Worm (Caenorhabditis elegans) whole organism, young adult: ENCODE data around the gene arrd-17.
A peak's percentile ranks its signal among the peaks of the same experiment; 100 is the strongest.

Source experiments
- C17E4.6 ChIP-seq: fragments of 200-800 bp; sonication (Bioruptor generic); IDR thresholded peaks from 2 replicates; pipeline ENCODE4 v1.3.6; 2022; ENCODE audit warnings: missing genetic modification reagents, missing genetic modification characterization, missing compliant biosample characterization
- F22D6.2 ChIP-seq: sonication (generic microtip); optimal IDR thresholded peaks from 2 replicates; lab custom pipeline; 2016; ENCODE audit warnings: mild to moderate bottlenecking, missing genetic modification characterization, missing compliant biosample characterization
- F39B2.1 ChIP-seq: fragments of 200-800 bp; sonication (Bioruptor generic); IDR thresholded peaks from 2 replicates; pipeline ENCODE4 v1.3.6; 2022; ENCODE audit warnings: missing genetic modification reagents, missing genetic modification characterization, missing compliant biosample characterization
- F52B5.7 ChIP-seq: sonication (generic microtip); optimal IDR thresholded peaks from 2 replicates; lab custom pipeline; 2016; ENCODE audit warnings: mild to moderate bottlenecking, missing genetic modification characterization, missing compliant biosample characterization
- K11D2.4 ChIP-seq: fragments of 200-800 bp; sonication (Bioruptor generic); IDR thresholded peaks from 2 replicates; pipeline ENCODE4 v1.3.6; 2022; ENCODE audit warnings: missing genetic modification reagents, missing genetic modification characterization, missing compliant biosample characterization
- K12H6.12 ChIP-seq: fragments of 200-800 bp; sonication (Bioruptor generic); optimal IDR thresholded peaks from 2 replicates; lab custom pipeline; 2018; ENCODE audit warnings: mild to moderate bottlenecking, missing genetic modification characterization, missing compliant biosample characterization
- T07F8.4 ChIP-seq: sonication (generic microtip); optimal IDR thresholded peaks from 2 replicates; lab custom pipeline; 2016; ENCODE audit warnings: mild to moderate bottlenecking, missing genetic modification characterization, moderate library complexity, missing compliant biosample characterization
- Y56A3A.18 ChIP-seq: fragments of 200-800 bp; sonication (Bioruptor generic); IDR thresholded peaks from 2 replicates; pipeline ENCODE4 v1.3.6; 2022; ENCODE audit warnings: missing genetic modification reagents, missing genetic modification characterization, missing compliant biosample characterization
- ZK185.1 ChIP-seq: sonication (generic microtip); optimal IDR thresholded peaks from 2 replicates; lab custom pipeline; 2016; ENCODE audit warnings: mild to moderate bottlenecking, missing genetic modification characterization, missing compliant biosample characterization; ENCODE audit not compliant: poor library complexity, severe bottlenecking
- akir-1 ChIP-seq: fragments of 200-800 bp; sonication (Bioruptor generic); optimal IDR thresholded peaks from 2 replicates; lab custom pipeline; 2018; ENCODE audit warnings: mild to moderate bottlenecking, missing genetic modification characterization, moderate library complexity, missing compliant biosample characterization
- attf-6 ChIP-seq: fragments of 200-800 bp; sonication (Bioruptor generic); IDR thresholded peaks from 2 replicates; pipeline ENCODE4 v1.3.6; 2022; ENCODE audit warnings: missing genetic modification reagents, missing genetic modification characterization, missing compliant biosample characterization
- ceh-27 ChIP-seq: fragments of 200-800 bp; sonication (Bioruptor generic); optimal IDR thresholded peaks from 2 replicates; lab custom pipeline; 2018; ENCODE audit warnings: mild to moderate bottlenecking, missing genetic modification characterization, moderate library complexity, missing compliant biosample characterization
- ceh-79 ChIP-seq: sonication (generic microtip); optimal IDR thresholded peaks from 2 replicates; lab custom pipeline; 2017; ENCODE audit warnings: mild to moderate bottlenecking, missing genetic modification characterization, missing compliant biosample characterization
- dox-1 ChIP-seq: fragments of 200-800 bp; sonication (Bioruptor generic); IDR thresholded peaks from 2 replicates; pipeline ENCODE4 v1.3.6; 2022; ENCODE audit warnings: missing genetic modification reagents, missing genetic modification characterization, missing compliant biosample characterization
- efl-1 ChIP-seq: fragments of 150-350 bp; optimal IDR thresholded peaks from 2 replicates; lab custom pipeline; 2014; ENCODE audit warnings: missing biosample characterization, missing genetic modification reagents, missing genetic modification characterization
- hlh-26 ChIP-seq: fragments of 200-800 bp; sonication (Bioruptor generic); conservative IDR thresholded peaks from 2 replicates; pipeline ENCODE4 v1.3.6; 2022; ENCODE audit warnings: missing genetic modification reagents, missing genetic modification characterization, missing compliant biosample characterization
- hmg-20 ChIP-seq: fragments of 200-800 bp; sonication (Bioruptor generic); IDR thresholded peaks from 2 replicates; pipeline ENCODE4 v1.3.6; 2022; ENCODE audit warnings: missing genetic modification reagents, missing genetic modification characterization, missing compliant biosample characterization
- hrde-1 ChIP-seq: sonication (generic microtip); optimal IDR thresholded peaks from 2 replicates; lab custom pipeline; 2016; ENCODE audit warnings: missing genetic modification characterization, mild to moderate bottlenecking, missing compliant biosample characterization, moderate library complexity, missing genotype, missing genetic modification reagents, borderline replicate concordance
- let-526 ChIP-seq: fragments of 200-800 bp; sonication (Bioruptor generic); IDR thresholded peaks from 2 replicates; pipeline ENCODE4 v1.3.6; 2022; ENCODE audit warnings: missing genetic modification reagents, missing genetic modification characterization, missing compliant biosample characterization
- lsy-27 ChIP-seq: sonication (generic microtip); optimal IDR thresholded peaks from 2 replicates; lab custom pipeline; 2017; ENCODE audit warnings: missing genetic modification characterization, mild to moderate bottlenecking, missing compliant biosample characterization, antibody characterized with exemption, missing genotype, borderline replicate concordance; ENCODE audit not compliant: insufficient read depth
- mcd-1 ChIP-seq: fragments of 200-800 bp; sonication (Bioruptor generic); IDR thresholded peaks from 2 replicates; pipeline ENCODE4 v1.3.6; 2022; ENCODE audit warnings: missing genetic modification reagents, missing genetic modification characterization, missing compliant biosample characterization
- nfyb-1 ChIP-seq: fragments of 200-800 bp; sonication (Bioruptor generic); IDR thresholded peaks from 2 replicates; pipeline ENCODE4 v1.3.6; 2022; ENCODE audit warnings: missing genetic modification reagents, missing genetic modification characterization, missing compliant biosample characterization
- nhr-120 ChIP-seq: fragments of 200-800 bp; sonication (Bioruptor generic); IDR thresholded peaks from 2 replicates; pipeline ENCODE4 v1.3.6; 2022; ENCODE audit warnings: missing genetic modification characterization, missing compliant biosample characterization
- nhr-179 ChIP-seq: sonication (generic microtip); optimal IDR thresholded peaks from 2 replicates; lab custom pipeline; 2016; ENCODE audit warnings: mild to moderate bottlenecking, missing genetic modification characterization, missing compliant biosample characterization
- nhr-80 ChIP-seq: sonication (generic microtip); optimal IDR thresholded peaks from 2 replicates; lab custom pipeline; 2016; ENCODE audit warnings: missing genetic modification characterization, missing compliant biosample characterization
- nhr-90 ChIP-seq: sonication (generic microtip); optimal IDR thresholded peaks from 2 replicates; lab custom pipeline; 2016; ENCODE audit warnings: missing genotype, mild to moderate bottlenecking, missing genetic modification characterization, missing compliant biosample characterization
- pha-4 ChIP-seq: fragments of 150-350 bp; sonication (generic microtip); optimal IDR thresholded peaks from 2 replicates; lab custom pipeline; 2014; ENCODE audit warnings: missing biosample characterization, missing genetic modification reagents, missing genetic modification characterization
- rec-8 ChIP-seq, 2 experiments: sonication (generic microtip); optimal IDR thresholded peaks; 2 replicates each; lab custom pipeline; 2016; ENCODE audit warnings: mild to moderate bottlenecking in 2 of 2, missing genetic modification characterization in 2 of 2, missing genetic modification reagents in 2 of 2, missing genotype in 2 of 2, missing biosample characterization in 1 of 2, missing compliant biosample characterization in 1 of 2, moderate library complexity in 1 of 2
- snpc-1.3 ChIP-seq: sonication (generic microtip); optimal IDR thresholded peaks from 2 replicates; lab custom pipeline; 2017; ENCODE audit warnings: missing genetic modification characterization, mild to moderate bottlenecking, missing compliant biosample characterization, antibody characterized with exemption, moderate library complexity, missing genotype, missing genetic modification reagents; ENCODE audit not compliant: insufficient read depth
- somi-1 ChIP-seq: fragments of 200-800 bp; sonication (Bioruptor generic); optimal IDR thresholded peaks from 2 replicates; lab custom pipeline; 2018; ENCODE audit warnings: mild to moderate bottlenecking, missing genetic modification characterization, missing compliant biosample characterization
- sptf-2 ChIP-seq: fragments of 200-800 bp; sonication (Bioruptor generic); optimal IDR thresholded peaks from 2 replicates; lab custom pipeline; 2018; ENCODE audit warnings: mild to moderate bottlenecking, missing genetic modification characterization, missing compliant biosample characterization
- xnd-1 ChIP-seq: sonication (generic microtip); optimal IDR thresholded peaks from 2 replicates; lab custom pipeline; 2016; ENCODE audit warnings: missing genotype, missing genetic modification reagents, missing genetic modification characterization, missing compliant biosample characterization
- ztf-22 ChIP-seq: fragments of 200-800 bp; sonication (Bioruptor generic); optimal IDR thresholded peaks from 2 replicates; lab custom pipeline; 2018; ENCODE audit warnings: mild to moderate bottlenecking, missing genetic modification characterization, moderate library complexity, missing compliant biosample characterization
- ztf-6 ChIP-seq: fragments of 200-800 bp; sonication (Bioruptor generic); IDR thresholded peaks from 2 replicates; pipeline ENCODE4 v1.3.6; 2022; ENCODE audit warnings: missing genetic modification reagents, missing genetic modification characterization, missing compliant biosample characterization

arrd-17 gene

DNA sequence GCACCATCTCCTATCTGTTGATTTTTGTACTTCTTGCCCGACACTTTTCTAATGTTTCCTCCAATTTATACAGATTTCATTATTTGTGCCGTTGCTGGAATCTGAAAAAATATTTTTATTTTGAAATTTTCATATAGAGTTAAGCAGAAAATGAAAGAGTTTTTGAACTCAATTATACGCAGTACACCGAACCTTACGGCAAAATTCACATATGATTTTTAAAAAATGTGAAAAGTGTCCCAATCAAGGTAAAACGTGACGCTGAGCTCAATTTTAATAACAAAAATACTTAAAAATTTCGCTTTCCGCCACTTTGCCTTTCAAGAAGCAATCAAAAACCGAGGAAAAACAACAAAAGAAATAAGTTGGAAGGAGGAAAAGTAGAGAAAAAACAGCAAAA is at the start of gene arrd-17:
TSS of gene arrd-17 (minus strand) at position 101 of the 400 bp plus-strand sequence.
- no peak for TF ChIP-seq mcd-1 (GFP tag; lab: Robert Waterston, UW)
- no peak for TF ChIP-seq ztf-6 (GFP tag; lab: Robert Waterston, UW)
- no peak for TF ChIP-seq hmg-20 (GFP tag; lab: Robert Waterston, UW)
- TF ChIP-seq ceh-27 (GFP tag; lab: Kevin White, UChicago) = no peak
- no peak for TF ChIP-seq nhr-90
- TF ChIP-seq Y56A3A.18 (GFP tag; lab: Robert Waterston, UW) = no peak
- no peak for TF ChIP-seq ztf-22 (GFP tag; lab: Kevin White, UChicago)
- no peak for TF ChIP-seq F52B5.7 (tag; lab: Kevin White, UChicago)
- no peak for TF ChIP-seq snpc-1.3 (tag; lab: Kevin White, UChicago)
- TF ChIP-seq C17E4.6 (GFP tag; lab: Robert Waterston, UW) = no peak
- no peak for TF ChIP-seq nhr-120
- TF ChIP-seq, all 124 proteins: peak for 0

DNA sequence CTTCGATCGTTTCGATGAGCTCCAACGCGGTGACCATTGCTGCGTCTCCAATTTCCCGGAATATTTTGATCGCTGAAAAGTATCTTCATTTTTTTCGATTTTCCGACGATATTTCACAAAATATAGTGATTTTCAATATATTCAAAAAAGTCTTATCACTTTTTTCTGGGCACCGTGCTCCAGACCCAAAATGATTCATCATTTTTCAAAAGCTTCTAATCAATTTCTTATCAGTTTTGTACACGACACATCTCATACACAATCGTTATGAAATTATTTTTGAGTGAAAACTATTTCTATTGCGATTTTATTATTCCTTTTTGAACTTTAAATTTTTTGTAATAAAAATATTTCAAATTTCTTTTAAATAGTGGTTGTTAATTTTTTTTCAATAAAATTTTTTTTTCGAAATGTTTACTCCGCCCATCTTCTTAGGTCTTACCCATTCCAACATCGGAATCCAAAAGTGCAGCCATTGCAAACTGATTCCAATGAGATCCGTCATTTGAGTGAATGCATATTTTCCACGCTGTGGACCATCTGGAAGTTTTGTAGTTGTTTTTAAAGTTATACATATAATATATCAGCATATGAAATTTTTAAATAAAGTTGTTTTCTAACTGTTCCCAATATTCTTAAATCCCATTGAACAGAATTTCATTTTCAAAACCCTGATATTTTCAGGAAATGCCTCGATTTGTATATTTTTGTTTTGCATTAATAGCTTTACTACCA is 48.3 kb upstream of the arrd-17 start, which contains the start of gene sid-2:
TSS of gene sid-2 (plus strand) at position 685 of the 735 bp plus-strand sequence.
- TF ChIP-seq nhr-80 = peak; percentile 41
- no peak for TF ChIP-seq F22D6.2 (tag; lab: Kevin White, UChicago)
- TF ChIP-seq dox-1 = no peak
- no peak for TF ChIP-seq attf-6 (GFP tag; lab: Robert Waterston, UW)
- TF ChIP-seq pha-4 (tag; lab: Kevin White, UChicago) = no peak
- TF ChIP-seq sptf-2 = no peak

DNA sequence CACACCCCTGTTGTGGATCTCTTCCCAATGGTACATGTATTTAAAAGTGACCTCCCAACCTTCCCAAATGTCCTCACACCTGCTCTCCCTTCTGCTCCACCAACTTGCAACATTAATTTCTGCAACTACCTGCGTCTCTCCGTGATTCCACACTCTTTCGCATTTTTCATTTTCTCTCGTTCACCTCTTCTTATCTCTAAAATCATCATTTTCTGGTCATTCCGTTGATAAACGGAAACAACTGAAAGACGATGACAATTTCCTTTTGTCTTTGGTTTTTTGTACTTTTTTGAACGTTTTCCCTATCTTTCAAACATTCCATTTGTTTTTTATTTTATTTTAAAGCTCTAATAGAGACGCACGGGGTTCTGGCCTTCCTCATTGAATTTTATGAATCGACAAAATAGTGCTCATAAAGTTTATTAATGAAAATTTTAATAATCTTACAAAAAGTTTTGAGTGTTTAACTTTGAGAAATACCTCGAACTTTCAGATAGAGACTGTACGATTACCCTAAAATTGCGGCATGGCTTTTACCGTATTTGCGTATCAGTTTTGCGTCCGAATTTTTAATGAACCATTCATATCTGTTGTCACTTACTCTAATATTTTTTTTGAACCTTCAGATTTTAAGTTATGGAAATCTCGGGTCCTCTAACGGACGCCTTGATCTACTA is 42.2 kb upstream of the arrd-17 start, which contains the start of gene aqp-11:
TSS of gene aqp-11 (plus strand) at position 627 of the 677 bp plus-strand sequence.
- TF ChIP-seq nhr-80 = peak; percentile 63
- TF ChIP-seq akir-1 (GFP tag; lab: Kevin White, UChicago) = no peak
- TF ChIP-seq, all 124 proteins: peak for 1

DNA sequence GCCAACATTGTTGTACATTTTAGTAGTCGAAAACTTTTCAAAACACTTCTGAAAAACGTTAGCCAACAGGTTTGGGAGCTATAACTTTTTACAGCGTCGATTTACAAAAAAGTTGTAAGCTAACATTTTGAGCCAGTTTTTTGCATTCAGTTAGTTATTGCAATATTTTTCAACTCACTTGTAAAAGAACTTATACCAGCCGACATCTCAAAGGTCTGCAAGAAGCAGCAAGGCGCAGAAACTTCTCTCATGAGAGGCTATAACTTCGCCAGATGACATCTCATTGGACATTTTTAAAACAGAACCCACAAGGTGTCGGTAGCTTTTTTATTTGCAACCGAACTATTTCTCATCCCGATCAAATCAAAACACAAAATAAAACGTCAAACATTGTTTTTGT is 38.9 kb upstream of the arrd-17 start:
- TF ChIP-seq ZK185.1 (tag; lab: Kevin White, UChicago) (no peak), dox-1 (no peak), K11D2.4 (GFP tag; lab: Robert Waterston, UW) (no peak), hrde-1 (tag; lab: Kevin White, UChicago) (no peak), T07F8.4 (tag; lab: Kevin White, UChicago) (no peak), lsy-27 (tag; lab: Kevin White, UChicago) (no peak), somi-1 (GFP tag; lab: Kevin White, UChicago) (no peak), rec-8 (tag; optimal IDR thresholded peaks at IDR 0.05; lab: Kevin White, UChicago) (no peak), efl-1 (GFP tag; lab: Kevin White, UChicago) (no peak), hmg-20 (GFP tag; lab: Robert Waterston, UW) (no peak), attf-6 (GFP tag; lab: Robert Waterston, UW) (no peak), nhr-179 (tag; lab: Kevin White, UChicago) (no peak), xnd-1 (tag; lab: Kevin White, UChicago) (no peak)

DNA sequence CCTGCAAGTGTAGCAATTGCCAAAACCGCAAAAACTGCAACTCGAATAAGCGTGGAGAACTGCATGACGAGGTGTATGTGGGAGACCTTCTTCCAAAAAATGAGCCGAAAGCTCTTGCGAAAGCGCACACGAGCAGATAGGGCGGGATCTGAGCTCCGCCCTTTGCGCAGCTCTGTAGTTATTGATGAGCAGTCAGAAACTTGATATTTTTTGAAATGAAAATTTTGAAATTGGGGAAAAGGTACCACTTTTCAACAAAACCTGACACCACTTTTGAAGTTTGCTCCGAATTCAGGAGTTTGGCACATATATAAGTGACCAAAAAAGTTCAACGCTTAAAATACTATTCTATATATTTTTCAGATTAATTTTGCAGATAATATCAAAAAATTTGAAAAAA is 37.1 kb upstream of the arrd-17 start, which contains the start of gene flp-15:
TSS of gene flp-15 (minus strand) at position 101 of the 400 bp plus-strand sequence.
- TF ChIP-seq pha-4 (tag; lab: Kevin White, UChicago) (no peak), K12H6.12 (no peak), ceh-79 (no peak), nhr-80 (no peak), hlh-26 (GFP tag; lab: Robert Waterston, UW) (no peak), nfyb-1 (GFP tag; lab: Robert Waterston, UW) (no peak), let-526 (no peak), F39B2.1 (GFP tag; lab: Robert Waterston, UW) (no peak), hmg-20 (GFP tag; lab: Robert Waterston, UW) (no peak)
